Worm (Caenorhabditis elegans): ENCODE measurements around the gene BE10.1.

- no peak for TF ChIP-seq zag-1 (tag; optimal IDR thresholded peaks at IDR 0.05)
- TF ChIP-seq elt-2 (tag; optimal IDR thresholded peaks at IDR 0.05), result no peak
- no peak for TF ChIP-seq R02D3.7 (tag; optimal IDR thresholded peaks at IDR 0.05)
Observed at ce11 chrIII:12757367-12757766, 32.0 kb downstream of the BE10.1 start, which contains the start of gene srw-9.

All from whole organism, L3 larva.